Worm (Caenorhabditis elegans): Measurements from ENCODE around the gene C31H2.3.

C31H2.3 gene

DNA sequence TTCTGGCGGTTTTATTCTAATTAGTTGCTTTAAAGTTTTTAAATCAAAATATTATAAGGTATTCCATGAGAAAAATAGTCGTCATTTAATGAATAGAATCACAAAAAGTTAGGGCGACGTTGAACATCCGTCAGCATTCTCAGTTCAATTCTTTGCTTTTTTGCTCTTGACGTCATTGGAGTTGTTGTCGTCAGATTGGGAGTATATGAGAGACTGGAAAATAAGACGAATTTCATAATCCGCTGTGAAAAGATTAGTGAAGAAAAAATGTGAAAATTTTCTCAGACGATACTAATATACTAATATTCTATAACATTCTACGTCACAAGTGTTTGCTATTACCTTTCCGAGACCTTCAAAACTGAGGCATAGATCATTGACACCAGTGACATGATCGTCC is 2.8 kb downstream of the C31H2.3 start:
- TF ChIP-seq sea-1 (GFP tag; conservative IDR thresholded peaks at IDR 0.05), result no peak
- no peak for TF ChIP-seq ceh-13 (GFP tag; optimal IDR thresholded peaks at IDR 0.05)

ce11 chrX:5150389-5150788 is 3.8 kb downstream of the C31H2.3 start, which contains the start of gene dpy-8:
dpy-8 (minus strand) TSS chrX:5150476.
- no peak for TF ChIP-seq flt-1 (GFP tag; IDR thresholded peaks at IDR 0.05)
- TF ChIP-seq hmg-4 (GFP tag; optimal IDR thresholded peaks at IDR 0.05), result no peak
- no peak for TF ChIP-seq ets-7 (tag; optimal IDR thresholded peaks at IDR 0.05)
- TF ChIP-seq ama-1 (optimal IDR thresholded peaks at IDR 0.05), result no peak
- no peak for TF ChIP-seq aly-1 (tag; optimal IDR thresholded peaks at IDR 0.05)
- no peak for TF ChIP-seq scrt-1 (GFP tag; IDR thresholded peaks at IDR 0.05)
- no peak for TF ChIP-seq ceh-36 (tag; optimal IDR thresholded peaks at IDR 0.05)
- no peak for TF ChIP-seq ceh-13 (GFP tag; optimal IDR thresholded peaks at IDR 0.05)
- TF ChIP-seq F13C5.2 (tag; optimal IDR thresholded peaks at IDR 0.05), result no peak
- TF ChIP-seq tbx-11 (GFP tag; IDR thresholded peaks at IDR 0.05), result no peak
- no peak for TF ChIP-seq hnd-1 (tag; optimal IDR thresholded peaks at IDR 0.05)
- no peak for TF ChIP-seq B0310.2 (tag; optimal IDR thresholded peaks at IDR 0.05)

- TF ChIP-seq tra-4 (tag; optimal IDR thresholded peaks at IDR 0.05), result no peak
- TF ChIP-seq aly-1 (tag; optimal IDR thresholded peaks at IDR 0.05), result no peak
- TF ChIP-seq tbx-11 (GFP tag; IDR thresholded peaks at IDR 0.05), result no peak
- TF ChIP-seq ama-1 (optimal IDR thresholded peaks at IDR 0.05), result no peak
Observed at ce11 chrX:5147918-5148317, 6.3 kb downstream of the C31H2.3 start, which contains the start of gene C31H2.14. C31H2.14 (plus strand) TSS chrX:5148218.

DNA sequence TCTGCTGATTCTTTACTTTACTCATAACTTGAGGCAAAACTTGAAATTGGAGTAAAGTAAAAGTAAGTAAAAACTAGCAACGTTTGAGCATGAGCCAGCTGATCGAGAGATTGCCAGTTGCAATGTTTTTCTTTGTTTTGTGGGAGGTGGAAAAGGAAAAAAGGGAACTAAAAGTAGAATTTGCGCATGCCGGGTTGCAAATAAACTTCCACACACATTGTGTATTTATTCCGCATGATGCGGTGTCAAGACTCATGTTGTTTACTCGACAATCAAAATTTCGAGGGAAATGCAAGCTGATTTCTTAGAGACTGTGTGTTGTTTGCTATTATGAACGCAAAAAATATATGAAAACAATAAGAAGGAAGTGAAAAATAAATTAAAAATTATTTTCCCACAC is 11.8 kb downstream of the C31H2.3 start:
- TF ChIP-seq B0310.2 (tag; optimal IDR thresholded peaks at IDR 0.05), result no peak
- TF ChIP-seq hmbx-1 (tag; optimal IDR thresholded peaks at IDR 0.05), result no peak
- TF ChIP-seq ama-1 (optimal IDR thresholded peaks at IDR 0.05), result no peak
- no peak for TF ChIP-seq flt-1 (GFP tag; IDR thresholded peaks at IDR 0.05)
- TF ChIP-seq ceh-13 (GFP tag; optimal IDR thresholded peaks at IDR 0.05), result no peak
- no peak for TF ChIP-seq pes-1 (GFP tag; IDR thresholded peaks at IDR 0.05)

- no peak for TF ChIP-seq tbx-37 (GFP tag; conservative IDR thresholded peaks at IDR 0.05)
- TF ChIP-seq scrt-1 (GFP tag; IDR thresholded peaks at IDR 0.05), result no peak
- TF ChIP-seq pes-1 (GFP tag; IDR thresholded peaks at IDR 0.05), result 0 out of 2 replicates have a peak, but pooled peaks have one; percentile 33
- TF ChIP-seq F13C5.2 (tag; optimal IDR thresholded peaks at IDR 0.05), result peak; percentile 69
Observed at ce11 chrX:5140177-5140576, 14.0 kb downstream of the C31H2.3 start.

- no peak for TF ChIP-seq aly-1 (tag; optimal IDR thresholded peaks at IDR 0.05)
- TF ChIP-seq scrt-1 (GFP tag; IDR thresholded peaks at IDR 0.05), result no peak
- TF ChIP-seq ceh-13 (GFP tag; optimal IDR thresholded peaks at IDR 0.05), result no peak
Observed at ce11 chrX:5137716-5138470, 16.3 kb downstream of the C31H2.3 start.

DNA sequence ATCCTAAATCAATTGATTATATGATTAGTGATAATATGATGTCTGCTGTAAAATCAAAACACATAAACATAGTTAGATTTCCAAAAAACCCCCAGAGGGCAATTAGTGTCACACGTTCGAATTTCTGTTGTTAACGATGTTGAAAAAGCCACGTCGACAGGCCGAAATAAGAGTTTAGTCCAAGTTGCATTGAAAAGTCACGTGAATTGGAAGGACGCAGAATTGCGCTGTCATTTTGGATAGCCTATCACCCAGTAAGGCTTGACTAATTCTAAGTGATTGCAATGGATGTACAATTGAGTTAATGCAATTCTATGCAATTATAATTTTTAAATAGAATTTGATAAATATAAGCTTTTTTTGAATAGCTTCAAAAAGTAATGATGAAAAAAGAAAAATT is 18.6 kb downstream of the C31H2.3 start:
- TF ChIP-seq scrt-1 (GFP tag; IDR thresholded peaks at IDR 0.05) (no peak), hnd-1 (tag; optimal IDR thresholded peaks at IDR 0.05) (no peak), ceh-36 (tag; optimal IDR thresholded peaks at IDR 0.05) (no peak), hmbx-1 (tag; optimal IDR thresholded peaks at IDR 0.05) (no peak), hmg-4 (GFP tag; optimal IDR thresholded peaks at IDR 0.05) (no peak), sea-1 (GFP tag; conservative IDR thresholded peaks at IDR 0.05) (no peak), F13C5.2 (tag; optimal IDR thresholded peaks at IDR 0.05) (no peak), tra-4 (tag; optimal IDR thresholded peaks at IDR 0.05) (no peak), flt-1 (GFP tag; IDR thresholded peaks at IDR 0.05) (no peak), tbx-37 (GFP tag; conservative IDR thresholded peaks at IDR 0.05) (no peak), ama-1 (optimal IDR thresholded peaks at IDR 0.05) (no peak), aly-1 (tag; optimal IDR thresholded peaks at IDR 0.05) (no peak), ets-7 (tag; optimal IDR thresholded peaks at IDR 0.05) (no peak), tbx-11 (GFP tag; IDR thresholded peaks at IDR 0.05) (no peak), ceh-13 (GFP tag; optimal IDR thresholded peaks at IDR 0.05) (no peak), B0310.2 (tag; optimal IDR thresholded peaks at IDR 0.05) (no peak), pes-1 (GFP tag; IDR thresholded peaks at IDR 0.05) (no peak)

- TF ChIP-seq ceh-36 (tag; optimal IDR thresholded peaks at IDR 0.05) (no peak), flt-1 (GFP tag; IDR thresholded peaks at IDR 0.05) (no peak), ceh-13 (GFP tag; optimal IDR thresholded peaks at IDR 0.05) (no peak), tra-4 (tag; optimal IDR thresholded peaks at IDR 0.05) (no peak), sea-1 (GFP tag; conservative IDR thresholded peaks at IDR 0.05) (no peak), B0310.2 (tag; optimal IDR thresholded peaks at IDR 0.05) (no peak), scrt-1 (GFP tag; IDR thresholded peaks at IDR 0.05) (no peak), hmbx-1 (tag; optimal IDR thresholded peaks at IDR 0.05) (no peak), aly-1 (tag; optimal IDR thresholded peaks at IDR 0.05) (no peak), pes-1 (GFP tag; IDR thresholded peaks at IDR 0.05) (no peak), hnd-1 (tag; optimal IDR thresholded peaks at IDR 0.05) (no peak)
Observed at ce11 chrX:5133980-5134379, 20.2 kb downstream of the C31H2.3 start, which contains the start of gene tbc-7. tbc-7 (plus strand) TSS chrX:5134280.

DNA sequence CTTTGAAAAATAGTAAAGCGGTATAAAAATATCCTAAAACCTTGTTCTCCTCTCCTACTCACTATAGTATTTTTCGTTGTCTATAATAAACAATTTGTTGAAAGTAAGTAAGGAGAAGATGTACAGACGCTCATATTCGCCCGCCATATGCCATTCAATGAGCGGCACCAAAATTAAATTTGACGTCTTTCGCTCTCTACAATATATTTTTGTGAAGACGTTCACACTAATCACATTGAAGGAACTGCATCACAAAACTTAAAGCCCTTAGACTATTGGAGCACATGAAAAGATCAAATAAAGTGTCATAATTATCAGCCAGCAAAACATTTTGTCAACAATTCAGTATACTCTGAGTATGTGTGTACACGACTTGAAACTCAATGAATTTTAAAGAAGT is 22.4 kb downstream of the C31H2.3 start:
- TF ChIP-seq hnd-1 (tag; optimal IDR thresholded peaks at IDR 0.05) (no peak), flt-1 (GFP tag; IDR thresholded peaks at IDR 0.05) (no peak), aly-1 (tag; optimal IDR thresholded peaks at IDR 0.05) (no peak), hmbx-1 (tag; optimal IDR thresholded peaks at IDR 0.05) (no peak), pes-1 (GFP tag; IDR thresholded peaks at IDR 0.05) (no peak), ets-7 (tag; optimal IDR thresholded peaks at IDR 0.05) (no peak), scrt-1 (GFP tag; IDR thresholded peaks at IDR 0.05) (no peak), ceh-36 (tag; optimal IDR thresholded peaks at IDR 0.05) (no peak), sea-1 (GFP tag; conservative IDR thresholded peaks at IDR 0.05) (no peak), ama-1 (optimal IDR thresholded peaks at IDR 0.05) (no peak), hmg-4 (GFP tag; optimal IDR thresholded peaks at IDR 0.05) (no peak), F13C5.2 (tag; optimal IDR thresholded peaks at IDR 0.05) (no peak), tra-4 (tag; optimal IDR thresholded peaks at IDR 0.05) (no peak), ceh-13 (GFP tag; optimal IDR thresholded peaks at IDR 0.05) (no peak), tbx-11 (GFP tag; IDR thresholded peaks at IDR 0.05) (no peak), tbx-37 (GFP tag; conservative IDR thresholded peaks at IDR 0.05) (no peak), B0310.2 (tag; optimal IDR thresholded peaks at IDR 0.05) (no peak)

Measured in whole organism, early embryonic.